Fruit fly (Drosophila melanogaster) whole organism, embryonic: ENCODE measurements around the gene Sfp33A3.

Experiments
- Abd-B ChIP-seq: fragments of 200-800 bp; sonication (Bioruptor generic); optimal IDR thresholded peaks from 2 replicates; lab custom pipeline; 2018; ENCODE audit warnings: missing biosample characterization, mild to moderate bottlenecking, missing genetic modification characterization, moderate library complexity
- Ada2b ChIP-seq: fragments of 200-800 bp; sonication (Bioruptor generic); IDR thresholded peaks from 2 replicates; pipeline ENCODE4 v1.3.6; 2022; ENCODE audit warnings: missing biosample characterization, missing genetic modification characterization
- Awh ChIP-seq: fragments of 200-800 bp; sonication (Bioruptor generic); IDR thresholded peaks from 2 replicates; pipeline ENCODE4, ENCODE4 v1.3.6; 2022; ENCODE audit warnings: missing biosample characterization, missing genetic modification characterization
- Bteb2 ChIP-seq: fragments of 200-800 bp; sonication (Bioruptor generic); optimal IDR thresholded peaks from 2 replicates; lab custom pipeline; 2016; ENCODE audit warnings: missing biosample characterization, missing genetic modification characterization
- CG1024 ChIP-seq: fragments of 200-800 bp; sonication (Bioruptor generic); IDR thresholded peaks from 2 replicates; pipeline ENCODE4 v1.3.6; 2022; ENCODE audit warnings: missing biosample characterization, missing genetic modification characterization
- CG12236 ChIP-seq: fragments of 200-800 bp; sonication (Bioruptor generic); optimal IDR thresholded peaks from 2 replicates; lab custom pipeline; 2016; ENCODE audit warnings: missing biosample characterization, missing genetic modification characterization
- CG12659 ChIP-seq: fragments of 200-800 bp; sonication (Bioruptor generic); optimal IDR thresholded peaks from 3 replicates; lab custom pipeline; 2017; ENCODE audit warnings: mild to moderate bottlenecking, missing biosample characterization, missing genetic modification reagents, missing genetic modification characterization
- CG12769 ChIP-seq: fragments of 200-800 bp; sonication (Bioruptor generic); optimal IDR thresholded peaks from 2 replicates; lab custom pipeline; 2019; ENCODE audit warnings: missing biosample characterization, mild to moderate bottlenecking, missing genetic modification characterization, moderate library complexity
- CG13123 ChIP-seq: fragments of 200-800 bp; sonication (Bioruptor generic); optimal IDR thresholded peaks from 2 replicates; lab custom pipeline; 2016; ENCODE audit warnings: missing biosample characterization, missing genetic modification characterization
- CG16779 ChIP-seq: fragments of 200-800 bp; sonication (Bioruptor generic); IDR thresholded peaks from 2 replicates; pipeline ENCODE4 v1.3.6; 2022; ENCODE audit warnings: missing biosample characterization, missing genetic modification characterization
- CG30431 ChIP-seq: fragments of 200-800 bp; sonication (Bioruptor generic); optimal IDR thresholded peaks from 2 replicates; lab custom pipeline; 2017; ENCODE audit warnings: missing biosample characterization, missing genetic modification characterization
- CG34224 ChIP-seq: fragments of 200-800 bp; sonication (Bioruptor generic); IDR thresholded peaks from 3 replicates; pipeline ENCODE4 v1.3.6; 2022; ENCODE audit warnings: missing biosample characterization, missing genetic modification characterization; ENCODE audit not compliant: partially characterized antibody
- CG34376 ChIP-seq: fragments of 200-800 bp; sonication (Bioruptor generic); optimal IDR thresholded peaks from 2 replicates; lab custom pipeline; 2018; ENCODE audit warnings: missing biosample characterization, mild to moderate bottlenecking, missing genetic modification characterization
- CG4404 ChIP-seq: fragments of 200-800 bp; sonication (Bioruptor generic); IDR thresholded peaks from 2 replicates; pipeline ENCODE4 v1.3.6; 2022; ENCODE audit warnings: missing biosample characterization, missing genetic modification characterization
- CG7357 ChIP-seq: fragments of 200-800 bp; sonication (Bioruptor generic); IDR thresholded peaks from 3 replicates; pipeline ENCODE4 v1.3.6; 2022; ENCODE audit warnings: missing biosample characterization, missing genetic modification characterization
- CG8924 ChIP-seq: fragments of 200-800 bp; optimal IDR thresholded peaks from 3 replicates; lab custom pipeline; 2019; ENCODE audit warnings: missing biosample characterization, mild to moderate bottlenecking, missing genetic modification characterization, moderate library complexity
- CG9876 ChIP-seq: fragments of 200-800 bp; sonication (Bioruptor generic); optimal IDR thresholded peaks from 2 replicates; lab custom pipeline; 2016; ENCODE audit warnings: missing biosample characterization, missing genetic modification characterization
- CG9932 ChIP-seq: fragments of 200-800 bp; sonication (Bioruptor generic); IDR thresholded peaks from 2 replicates; pipeline ENCODE4 v1.3.6; 2022; ENCODE audit warnings: missing biosample characterization, missing genetic modification characterization
- Fer1 ChIP-seq: fragments of 200-800 bp; sonication (Bioruptor generic); optimal IDR thresholded peaks from 2 replicates; lab custom pipeline; 2017; ENCODE audit warnings: missing biosample characterization, mild to moderate bottlenecking, missing genetic modification characterization
- GATAe ChIP-seq: fragments of 200-800 bp; sonication (Bioruptor generic); conservative IDR thresholded peaks from 2 replicates; pipeline ENCODE4 v1.3.6; 2022; ENCODE audit warnings: missing biosample characterization, missing genetic modification characterization
- H15 ChIP-seq: fragments of 200-800 bp; sonication (Bioruptor generic); IDR thresholded peaks from 3 replicates; pipeline ENCODE4 v1.3.6; 2022; ENCODE audit warnings: missing biosample characterization, missing genetic modification characterization
- Hr3 ChIP-seq: fragments of 200-800 bp; sonication (Bioruptor generic); optimal IDR thresholded peaks from 3 replicates; lab custom pipeline; 2016; ENCODE audit warnings: missing biosample characterization, missing genetic modification characterization
- Meics ChIP-seq: fragments of 200-800 bp; sonication (Bioruptor generic); optimal IDR thresholded peaks from 2 replicates; lab custom pipeline; 2017; ENCODE audit warnings: missing biosample characterization, mild to moderate bottlenecking, missing genetic modification characterization
- Nf-YA ChIP-seq: fragments of 200-800 bp; sonication (Bioruptor generic); IDR thresholded peaks from 2 replicates; pipeline ENCODE4 v1.3.6; 2022; ENCODE audit warnings: missing biosample characterization, missing genetic modification characterization
- Optix ChIP-seq: fragments of 200-800 bp; sonication (Bioruptor generic); IDR thresholded peaks from 3 replicates; pipeline ENCODE4 v1.3.6; 2022; ENCODE audit warnings: missing biosample characterization, missing genetic modification characterization
- Ravus ChIP-seq: fragments of 200-800 bp; sonication (Bioruptor generic); IDR thresholded peaks from 2 replicates; pipeline ENCODE4 v1.3.6; 2022; ENCODE audit warnings: missing biosample characterization, missing genetic modification characterization
- Sox100B ChIP-seq: fragments of 200-800 bp; sonication (Bioruptor generic); optimal IDR thresholded peaks from 3 replicates; lab custom pipeline; 2018; ENCODE audit warnings: missing biosample characterization, mild to moderate bottlenecking, missing genetic modification characterization
- amos ChIP-seq: fragments of 200-800 bp; sonication (Bioruptor generic); IDR thresholded peaks from 2 replicates; pipeline ENCODE4 v1.3.6; 2022; ENCODE audit warnings: missing biosample characterization, missing genetic modification characterization; ENCODE audit not compliant: partially characterized antibody
- ash1 ChIP-seq: fragments of 200-800 bp; sonication (Bioruptor generic); optimal IDR thresholded peaks from 2 replicates; lab custom pipeline; 2018; ENCODE audit warnings: missing biosample characterization, mild to moderate bottlenecking, missing genetic modification characterization
- ato ChIP-seq: fragments of 200-800 bp; sonication (Bioruptor generic); IDR thresholded peaks from 2 replicates; pipeline ENCODE4 v1.3.6; 2022; ENCODE audit warnings: missing biosample characterization, missing genetic modification characterization; ENCODE audit not compliant: partially characterized antibody
- bowl ChIP-seq: fragments of 200-800 bp; sonication (Bioruptor generic); IDR thresholded peaks from 2 replicates; pipeline ENCODE4 v1.3.6; 2022; ENCODE audit warnings: missing biosample characterization, missing genetic modification characterization
- btn ChIP-seq: fragments of 200-800 bp; sonication (Bioruptor generic); optimal IDR thresholded peaks from 2 replicates; lab custom pipeline; 2016; ENCODE audit warnings: missing biosample characterization, missing genetic modification characterization
- chinmo ChIP-seq: fragments of 200-800 bp; sonication (Bioruptor generic); IDR thresholded peaks from 4 replicates; pipeline ENCODE4 v1.3.6; 2022; ENCODE audit warnings: missing biosample characterization, missing genetic modification characterization; ENCODE audit not compliant: partially characterized antibody
- dimm ChIP-seq: fragments of 200-800 bp; sonication (Bioruptor generic); IDR thresholded peaks from 2 replicates; pipeline ENCODE4 v1.3.6; 2022; ENCODE audit warnings: missing biosample characterization, missing genetic modification characterization
- dmrt99B ChIP-seq: fragments of 200-800 bp; sonication (Bioruptor generic); optimal IDR thresholded peaks from 2 replicates; lab custom pipeline; 2018; ENCODE audit warnings: missing biosample characterization, mild to moderate bottlenecking, missing genetic modification characterization, moderate library complexity
- dysf ChIP-seq: fragments of 200-800 bp; sonication (Bioruptor generic); IDR thresholded peaks from 3 replicates; pipeline ENCODE4 v1.3.6; 2022; ENCODE audit warnings: missing biosample characterization, missing genetic modification characterization
- eyg ChIP-seq: fragments of 200-800 bp; sonication (Bioruptor generic); optimal IDR thresholded peaks from 3 replicates; lab custom pipeline; 2016; ENCODE audit warnings: missing biosample characterization, missing genetic modification characterization
- fd3F ChIP-seq: fragments of 200-800 bp; sonication (Bioruptor generic); optimal IDR thresholded peaks from 2 replicates; lab custom pipeline; 2018; ENCODE audit warnings: missing biosample characterization, mild to moderate bottlenecking, missing genetic modification characterization, moderate library complexity
- ftz-f1 ChIP-seq: fragments of 200-800 bp; sonication (Bioruptor generic); optimal IDR thresholded peaks from 2 replicates; lab custom pipeline; 2016; ENCODE audit warnings: missing biosample characterization, missing genetic modification characterization
- grn ChIP-seq: fragments of 200-800 bp; sonication (Bioruptor generic); optimal IDR thresholded peaks from 3 replicates; lab custom pipeline; 2017; ENCODE audit warnings: missing biosample characterization, missing genetic modification characterization
- hth ChIP-seq: fragments of >200 bp; optimal IDR thresholded peaks from 2 replicates; lab custom pipeline; 2017; ENCODE audit warnings: inconsistent platforms
- insv ChIP-seq, 2 experiments: fragments of 200-800 bp; sonication (Bioruptor generic); optimal IDR thresholded peaks; 3 replicates each; lab custom pipeline; 2016 to 2018; ENCODE audit warnings: missing biosample characterization in 2 of 2, missing genetic modification characterization in 2 of 2
- jumu ChIP-seq: fragments of 200-800 bp; sonication (Bioruptor generic); optimal IDR thresholded peaks from 3 replicates; lab custom pipeline; 2016; ENCODE audit warnings: missing biosample characterization, missing genetic modification characterization
- lab ChIP-seq: fragments of 200-800 bp; sonication (Bioruptor generic); optimal IDR thresholded peaks from 3 replicates; lab custom pipeline; 2017; ENCODE audit warnings: missing biosample characterization, missing genetic modification characterization, mild to moderate bottlenecking, moderate library complexity, missing genetic modification reagents
- oc ChIP-seq: fragments of 200-800 bp; sonication (Bioruptor generic); optimal IDR thresholded peaks from 2 replicates; lab custom pipeline; 2018; ENCODE audit warnings: missing biosample characterization, mild to moderate bottlenecking, missing genetic modification characterization, moderate library complexity
- pb ChIP-seq: fragments of 200-800 bp; sonication (Bioruptor generic); optimal IDR thresholded peaks from 3 replicates; lab custom pipeline; 2016; ENCODE audit warnings: missing biosample characterization, missing genetic modification characterization
- sisA ChIP-seq: fragments of 200-800 bp; sonication (Bioruptor generic); IDR thresholded peaks from 2 replicates; pipeline ENCODE4 v1.3.6; 2022; ENCODE audit warnings: missing biosample characterization, missing genetic modification characterization
- slp2 ChIP-seq: fragments of 200-800 bp; sonication (Bioruptor generic); optimal IDR thresholded peaks from 2 replicates; lab custom pipeline; 2016; ENCODE audit warnings: missing biosample characterization, missing genetic modification characterization
- tll ChIP-seq, 2 experiments: fragments of 200-800 bp in 1 of 2; fragments of >200 bp in 1 of 2; sonication (Bioruptor generic) in 1 of 2; optimal IDR thresholded peaks; 2 replicates each; lab custom pipeline; 2017 to 2019; ENCODE audit warnings: missing biosample characterization in 2 of 2, missing genetic modification characterization in 2 of 2, mild to moderate bottlenecking in 1 of 2, moderate library complexity in 1 of 2
- wek ChIP-seq: fragments of 200-800 bp; sonication (Bioruptor generic); optimal IDR thresholded peaks from 3 replicates; lab custom pipeline; 2018; ENCODE audit warnings: missing biosample characterization, mild to moderate bottlenecking, missing genetic modification characterization, moderate library complexity
- zfh2 ChIP-seq: fragments of 200-800 bp; sonication (Bioruptor generic); optimal IDR thresholded peaks from 2 replicates; lab custom pipeline; 2016; ENCODE audit warnings: missing biosample characterization, missing genetic modification characterization

Gene Sfp33A3

DNA sequence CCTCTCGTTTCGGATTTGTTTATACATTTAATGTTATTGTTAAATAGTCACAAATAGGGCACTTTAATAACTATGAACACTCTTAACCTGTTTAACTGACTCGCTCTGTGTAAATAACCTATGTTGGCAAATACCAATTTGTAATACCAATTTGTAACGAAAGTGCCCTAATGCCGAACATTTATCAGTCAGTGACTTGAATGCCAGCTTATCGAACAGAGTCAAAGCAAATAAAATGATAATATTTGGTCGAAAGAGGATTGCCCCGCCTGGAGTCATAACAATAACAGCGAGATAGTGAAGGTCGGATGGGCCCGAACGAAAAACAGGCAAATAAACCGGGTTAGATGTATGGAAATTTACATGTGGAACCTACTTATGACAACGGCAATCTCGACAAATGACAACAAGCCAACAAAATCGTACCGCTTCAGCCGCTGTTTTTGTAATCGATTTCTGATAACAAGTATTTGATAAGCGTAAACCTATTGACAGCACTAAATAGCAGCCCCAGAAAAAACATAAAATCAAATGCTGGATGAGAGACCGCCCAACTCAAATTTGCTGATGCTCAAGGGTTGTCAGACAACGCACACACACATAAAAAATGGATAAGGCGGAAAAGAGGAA lies 5.6 kb downstream of the Sfp33A3 start (continued):
- TF ChIP-seq ash1 (GFP tag; lab: Kevin White, UChicago) = no peak
- TF ChIP-seq Hr3 (GFP tag; lab: Kevin White, UChicago) = no peak
- peak; percentile 37 for TF ChIP-seq wek (GFP tag; lab: Kevin White, UChicago)
- TF ChIP-seq H15 (GFP tag; lab: Robert Waterston, UW) = no peak
- peak; percentile 48 for TF ChIP-seq lab (GFP tag; lab: Kevin White, UChicago)
- peak; percentile 43 for TF ChIP-seq CG12769 (tag; lab: Kevin White, UChicago)
- TF ChIP-seq CG8924 = no peak
- TF ChIP-seq fd3F = no peak
- TF ChIP-seq zfh2 (GFP tag; lab: Kevin White, UChicago) = no peak
- TF ChIP-seq Nf-YA (GFP tag; lab: Robert Waterston, UW) = peak; percentile 30; the same call in 1 of the 2 replicates
- TF ChIP-seq amos (GFP tag; lab: Robert Waterston, UW) = no peak
- peak; percentile 14 for TF ChIP-seq Sox100B
- peak; percentile 24 for TF ChIP-seq CG12659 (GFP tag; lab: Kevin White, UChicago)
- no peak for TF ChIP-seq dmrt99B (tag; lab: Kevin White, UChicago)
- TF ChIP-seq dysf (GFP tag; lab: Robert Waterston, UW) = no peak
- TF ChIP-seq CG13123 (GFP tag; lab: Kevin White, UChicago) = no peak
- TF ChIP-seq Ada2b (GFP tag; lab: Robert Waterston, UW) = no peak
- TF ChIP-seq insv (GFP tag; optimal IDR thresholded peaks at IDR 0.05; lab: Kevin White, UChicago) = no peak
- 0 out of 2 replicates have a peak, but pooled peaks have one; percentile 16 for TF ChIP-seq GATAe
- peak; percentile 87 for TF ChIP-seq Meics (GFP tag; lab: Kevin White, UChicago)
- no peak for TF ChIP-seq oc
- TF ChIP-seq Awh (GFP tag; lab: Robert Waterston, UW) = peak; percentile 57; the same call in 1 of the 2 replicates
- TF ChIP-seq Abd-B (GFP tag; lab: Kevin White, UChicago) = no peak
- no peak for TF ChIP-seq sisA (GFP tag; lab: Robert Waterston, UW)
- TF ChIP-seq CG7357 (GFP tag; lab: Robert Waterston, UW) = no peak
- no peak for TF ChIP-seq ftz-f1 (GFP tag; lab: Kevin White, UChicago)
- no peak for TF ChIP-seq Bteb2 (GFP tag; lab: Kevin White, UChicago)
- no peak for TF ChIP-seq Ravus
- TF ChIP-seq pb (GFP tag; lab: Kevin White, UChicago) = no peak
- no peak for TF ChIP-seq CG9932
- no peak for TF ChIP-seq CG34224 (GFP tag; lab: Robert Waterston, UW)
- TF ChIP-seq eyg (GFP tag; lab: Kevin White, UChicago) = peak; percentile 11
- no peak for TF ChIP-seq slp2 (GFP tag; lab: Kevin White, UChicago)
- TF ChIP-seq dimm = no peak
- no peak for TF ChIP-seq CG1024 (GFP tag; lab: Robert Waterston, UW)
- TF ChIP-seq CG16779 (GFP tag; lab: Robert Waterston, UW) = no peak
- peak; percentile 41 for TF ChIP-seq CG34376 (GFP tag; lab: Kevin White, UChicago)
- no peak for TF ChIP-seq CG12236 (GFP tag; lab: Kevin White, UChicago)
- no peak for TF ChIP-seq CG4404 (GFP tag; lab: Robert Waterston, UW)
- no peak for TF ChIP-seq bowl (GFP tag; lab: Robert Waterston, UW)
- TF ChIP-seq ato (GFP tag; lab: Robert Waterston, UW) = no peak
- no peak for TF ChIP-seq CG9876 (GFP tag; lab: Kevin White, UChicago)
- no peak for TF ChIP-seq Optix
- no peak for TF ChIP-seq tll (GFP tag; optimal IDR thresholded peaks at IDR 0.05; lab: Kevin White, UChicago)
- TF ChIP-seq CG30431 (GFP tag; lab: Kevin White, UChicago) = no peak
- no peak for TF ChIP-seq jumu (GFP tag; lab: Kevin White, UChicago)
- no peak for TF ChIP-seq chinmo (GFP tag; lab: Robert Waterston, UW)
- peak; percentile 27 for TF ChIP-seq Fer1 (GFP tag; lab: Kevin White, UChicago)
- no peak for TF ChIP-seq btn (GFP tag; lab: Kevin White, UChicago)
- peak; percentile 40 for TF ChIP-seq grn (GFP tag; lab: Kevin White, UChicago)
- no peak for TF ChIP-seq hth (lab: Kevin White, UChicago)
